Worm (Caenorhabditis elegans) whole organism, mixed stage, embryonic: Measurements from ENCODE around the gene Y57G11C.30.
A peak's percentile ranks its signal among the peaks of the same experiment; 100 is the strongest.

Experiments
- M03D4.4 ChIP-seq: sonication (generic microtip); optimal IDR thresholded peaks from 2 replicates; lab custom pipeline; 2017; ENCODE audit warnings: mild to moderate bottlenecking, missing genetic modification characterization, missing compliant biosample characterization
- bed-3 ChIP-seq: fragments of 200-800 bp; sonication (Bioruptor generic); optimal IDR thresholded peaks from 3 replicates; lab custom pipeline; 2018; ENCODE audit warnings: mild to moderate bottlenecking, missing genetic modification characterization, moderate library complexity, missing compliant biosample characterization
- blmp-1 ChIP-seq: fragments of 150-350 bp; optimal IDR thresholded peaks from 2 replicates; lab custom pipeline; 2014; ENCODE audit warnings: missing biosample characterization, missing genetic modification characterization
- ceh-39 ChIP-seq: fragments of 150-350 bp; optimal IDR thresholded peaks from 2 replicates; lab custom pipeline; 2014; ENCODE audit warnings: missing biosample characterization, missing genetic modification characterization
- ceh-43 ChIP-seq: fragments of 200-800 bp; sonication (Bioruptor generic); optimal IDR thresholded peaks from 2 replicates; lab custom pipeline; 2018; ENCODE audit warnings: mild to moderate bottlenecking, missing genetic modification characterization, moderate library complexity, missing compliant biosample characterization
- ceh-83 ChIP-seq: fragments of 200-800 bp; sonication (Bioruptor generic); optimal IDR thresholded peaks from 2 replicates; lab custom pipeline; 2018; ENCODE audit warnings: mild to moderate bottlenecking, missing genetic modification characterization, missing compliant biosample characterization
- ces-1 ChIP-seq: fragments of 150-350 bp; optimal IDR thresholded peaks from 2 replicates; lab custom pipeline; 2014; ENCODE audit warnings: missing biosample characterization, missing genetic modification reagents, missing genetic modification characterization
- cnd-1 ChIP-seq: fragments of 200-800 bp; sonication (Bioruptor generic); optimal IDR thresholded peaks from 2 replicates; lab custom pipeline; 2018; ENCODE audit warnings: mild to moderate bottlenecking, missing genetic modification characterization, missing compliant biosample characterization
- drap-1 ChIP-seq: fragments of 200-800 bp; sonication (Bioruptor generic); optimal IDR thresholded peaks from 3 replicates; lab custom pipeline; 2018; ENCODE audit warnings: mild to moderate bottlenecking, missing genetic modification characterization, missing compliant biosample characterization
- elt-1 ChIP-seq: sonication (generic microtip); optimal IDR thresholded peaks from 2 replicates; lab custom pipeline; 2017; ENCODE audit warnings: missing genetic modification characterization, mild to moderate bottlenecking, missing compliant biosample characterization, antibody characterized with exemption, moderate library complexity, borderline replicate concordance; ENCODE audit not compliant: insufficient read depth
- elt-3 ChIP-seq: fragments of 150-350 bp; optimal IDR thresholded peaks from 2 replicates; lab custom pipeline; 2014; ENCODE audit warnings: missing biosample characterization, missing genetic modification characterization
- flh-1 ChIP-seq: fragments of 200-800 bp; sonication (Bioruptor generic); optimal IDR thresholded peaks from 2 replicates; lab custom pipeline; 2018; ENCODE audit warnings: mild to moderate bottlenecking, missing genetic modification characterization, moderate library complexity, missing compliant biosample characterization
- ham-2 ChIP-seq: fragments of 200-800 bp; sonication (Bioruptor generic); optimal IDR thresholded peaks from 2 replicates; lab custom pipeline; 2018; ENCODE audit warnings: mild to moderate bottlenecking, missing genetic modification characterization, missing compliant biosample characterization
- hlh-1 ChIP-seq: fragments of 150-350 bp; optimal IDR thresholded peaks from 2 replicates; lab custom pipeline; 2014; ENCODE audit warnings: missing biosample characterization, missing genetic modification reagents, missing genetic modification characterization
- lin-13 ChIP-seq: fragments of 150-350 bp; optimal IDR thresholded peaks from 2 replicates; lab custom pipeline; 2014; ENCODE audit warnings: missing biosample characterization, missing genetic modification characterization
- lin-32 ChIP-seq: fragments of 200-800 bp; sonication (Bioruptor generic); optimal IDR thresholded peaks from 2 replicates; lab custom pipeline; 2018; ENCODE audit warnings: mild to moderate bottlenecking, missing genetic modification characterization, missing compliant biosample characterization
- lsy-2 ChIP-seq: fragments of 150-350 bp; optimal IDR thresholded peaks from 2 replicates; lab custom pipeline; 2014; ENCODE audit warnings: missing biosample characterization, missing genetic modification characterization
- mab-5 ChIP-seq: fragments of 150-350 bp; optimal IDR thresholded peaks from 2 replicates; lab custom pipeline; 2014; ENCODE audit warnings: missing biosample characterization, missing genetic modification characterization
- mep-1 ChIP-seq: fragments of 150-350 bp; optimal IDR thresholded peaks from 2 replicates; lab custom pipeline; 2017; ENCODE audit warnings: missing biosample characterization, missing genetic modification reagents, missing genetic modification characterization, inconsistent platforms
- mls-2 ChIP-seq: sonication (generic microtip); optimal IDR thresholded peaks from 2 replicates; lab custom pipeline; 2016; ENCODE audit warnings: mild to moderate bottlenecking, missing genetic modification characterization, moderate library complexity, missing compliant biosample characterization
- nhr-12 ChIP-seq: fragments of 150-350 bp; optimal IDR thresholded peaks from 2 replicates; lab custom pipeline; 2014; ENCODE audit warnings: missing biosample characterization, missing genetic modification characterization
- nhr-2 ChIP-seq: fragments of 150-350 bp; optimal IDR thresholded peaks from 2 replicates; lab custom pipeline; 2014; ENCODE audit warnings: missing biosample characterization, missing genetic modification characterization
- nhr-237 ChIP-seq: fragments of 150-350 bp; optimal IDR thresholded peaks from 2 replicates; lab custom pipeline; 2014; ENCODE audit warnings: missing biosample characterization, missing genetic modification characterization
- nhr-28 ChIP-seq: fragments of 150-350 bp; optimal IDR thresholded peaks from 2 replicates; lab custom pipeline; 2014; ENCODE audit warnings: missing biosample characterization, missing genetic modification characterization
- nhr-76 ChIP-seq: sonication (generic microtip); optimal IDR thresholded peaks from 2 replicates; lab custom pipeline; 2017; ENCODE audit warnings: missing biosample characterization, missing genetic modification characterization
- pha-4 ChIP-seq: fragments of 150-350 bp; optimal IDR thresholded peaks from 2 replicates; lab custom pipeline; 2018; ENCODE audit warnings: missing biosample characterization, missing genetic modification reagents, missing genetic modification characterization
- sem-2 ChIP-seq: fragments of 200-800 bp; sonication (Bioruptor generic); optimal IDR thresholded peaks from 2 replicates; lab custom pipeline; 2018; ENCODE audit warnings: mild to moderate bottlenecking, missing genetic modification characterization, missing compliant biosample characterization
- snpc-4 ChIP-seq: fragments of 150-350 bp; optimal IDR thresholded peaks from 2 replicates; lab custom pipeline; 2014; ENCODE audit warnings: missing biosample characterization, missing genetic modification characterization
- sptf-1 ChIP-seq: sonication (generic microtip); optimal IDR thresholded peaks from 2 replicates; lab custom pipeline; 2017; ENCODE audit warnings: mild to moderate bottlenecking, missing genetic modification characterization, moderate library complexity, missing compliant biosample characterization
- tbx-8 ChIP-seq: fragments of 200-800 bp; sonication (Bioruptor generic); optimal IDR thresholded peaks from 2 replicates; lab custom pipeline; 2018; ENCODE audit warnings: mild to moderate bottlenecking, missing genetic modification characterization, moderate library complexity, missing compliant biosample characterization
- unc-120 ChIP-seq: sonication (generic microtip); optimal IDR thresholded peaks from 2 replicates; lab custom pipeline; 2017; ENCODE audit warnings: missing genetic modification characterization, missing compliant biosample characterization; ENCODE audit not compliant: poor library complexity, severe bottlenecking
- unc-39 ChIP-seq: fragments of 150-350 bp; optimal IDR thresholded peaks from 2 replicates; lab custom pipeline; 2014; ENCODE audit warnings: missing biosample characterization, missing genetic modification characterization
- unc-62 ChIP-seq: fragments of 150-350 bp; optimal IDR thresholded peaks from 2 replicates; lab custom pipeline; 2014; ENCODE audit warnings: missing biosample characterization, missing genetic modification reagents, missing genetic modification characterization
- zip-8 ChIP-seq: fragments of 150-350 bp; optimal IDR thresholded peaks from 2 replicates; lab custom pipeline; 2014; ENCODE audit warnings: missing biosample characterization, missing genetic modification characterization
- ztf-11 ChIP-seq: fragments of 150-350 bp; optimal IDR thresholded peaks from 2 replicates; lab custom pipeline; 2014; ENCODE audit warnings: missing biosample characterization, missing genetic modification characterization

Y57G11C.30 gene

DNA sequence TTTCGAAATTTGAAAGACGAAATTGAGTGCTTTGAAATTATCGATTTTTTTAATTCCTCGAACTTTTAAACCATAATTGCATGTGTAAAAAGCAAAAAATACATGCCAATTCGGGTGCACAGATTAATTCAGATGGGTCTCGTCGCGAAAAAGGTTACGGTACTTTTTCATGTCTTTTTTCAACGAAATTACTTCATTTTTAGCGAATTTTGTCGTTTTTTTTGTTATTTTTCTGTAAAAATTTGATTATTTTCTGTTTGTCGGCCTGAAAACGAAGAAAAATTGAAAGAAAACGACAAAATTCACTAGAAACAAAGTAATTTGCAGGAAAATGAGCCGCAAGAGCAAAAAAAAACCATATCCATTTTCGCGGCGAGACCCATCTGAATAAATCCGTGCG is 16.1 kb downstream of the Y57G11C.30 start:
- TF ChIP-seq sptf-1 (tag; lab: Kevin White, UChicago): no peak
- TF ChIP-seq pha-4 (tag; lab: Kevin White, UChicago): no peak
- TF ChIP-seq ceh-43: no peak
- TF ChIP-seq zip-8 (tag; lab: Kevin White, UChicago): no peak
- TF ChIP-seq tbx-8 (GFP tag; lab: Kevin White, UChicago): no peak
- TF ChIP-seq nhr-28: no peak
- no peak for TF ChIP-seq unc-62 (GFP tag; lab: Kevin White, UChicago)
- TF ChIP-seq lsy-2: no peak
- TF ChIP-seq ztf-11 (tag; lab: Kevin White, UChicago): no peak
- TF ChIP-seq flh-1 (GFP tag; lab: Kevin White, UChicago): no peak
- TF ChIP-seq cnd-1: no peak
- no peak for TF ChIP-seq unc-120 (tag; lab: Kevin White, UChicago)
- TF ChIP-seq nhr-2: no peak
- no peak for TF ChIP-seq elt-1 (tag; lab: Kevin White, UChicago)
- TF ChIP-seq drap-1 (GFP tag; lab: Kevin White, UChicago): no peak
- no peak for TF ChIP-seq elt-3
- no peak for TF ChIP-seq mab-5 (tag; lab: Kevin White, UChicago)
- TF ChIP-seq ham-2 (GFP tag; lab: Kevin White, UChicago): no peak
- TF ChIP-seq M03D4.4: no peak
- TF ChIP-seq nhr-237: no peak

DNA sequence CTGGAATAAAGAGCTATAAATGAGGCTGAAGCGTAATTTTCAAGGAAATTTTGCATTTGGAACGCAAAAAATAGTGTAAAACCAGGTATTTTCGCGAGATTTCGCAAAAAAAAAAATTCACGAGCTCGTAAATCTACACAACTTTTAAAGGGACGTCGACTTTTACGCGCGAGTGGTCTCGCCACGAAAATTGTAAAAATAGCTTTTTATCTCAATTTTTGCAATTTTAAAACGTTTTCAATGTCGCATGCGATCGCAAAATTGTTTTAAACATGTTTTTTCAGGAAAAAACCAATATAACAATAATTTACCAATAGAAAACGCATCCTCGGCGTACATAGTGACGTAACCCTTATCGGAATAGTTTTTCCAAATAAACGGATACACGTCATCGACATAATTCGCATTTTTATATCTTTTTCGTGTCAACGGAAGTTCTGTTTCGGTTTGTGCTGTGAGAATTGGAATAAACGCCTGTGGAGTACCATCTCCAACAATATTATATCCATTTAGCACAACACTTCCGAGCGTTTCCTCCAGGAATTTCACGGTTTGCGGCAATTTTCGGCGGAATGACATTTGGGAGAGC is 18.1 kb downstream of the Y57G11C.30 start:
- TF ChIP-seq ceh-43 (no peak), M03D4.4 (no peak), ztf-11 (tag; lab: Kevin White, UChicago) (no peak), nhr-76 (tag; lab: Kevin White, UChicago) (no peak), bed-3 (no peak), unc-62 (GFP tag; lab: Kevin White, UChicago) (no peak), unc-39 (tag; lab: Kevin White, UChicago) (no peak), ceh-83 (no peak), drap-1 (GFP tag; lab: Kevin White, UChicago) (no peak), elt-1 (tag; lab: Kevin White, UChicago) (no peak)

DNA sequence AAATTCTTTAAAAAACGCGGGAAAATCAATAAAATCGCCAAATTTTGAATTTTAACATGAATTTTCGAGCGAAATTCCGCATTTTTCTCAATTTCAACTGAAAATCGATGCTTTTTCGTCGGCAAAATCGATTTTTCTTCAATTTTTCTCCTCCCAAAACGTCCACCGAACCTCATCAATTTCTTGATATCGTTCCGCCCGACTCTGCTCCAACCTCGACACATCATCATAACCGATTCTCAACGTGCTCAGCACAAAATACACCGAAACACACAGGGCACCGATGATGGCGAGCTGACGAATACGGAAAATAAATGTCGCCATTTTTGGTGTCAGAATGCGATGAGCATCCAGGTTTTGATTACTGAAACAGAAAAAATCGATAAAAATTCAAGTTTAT is 19.9 kb downstream of the Y57G11C.30 start, which contains the start of gene Y41E3.1:
TSS of gene Y41E3.1 (minus strand) at position 324 of the 400 bp plus-strand sequence.
- TF ChIP-seq elt-3: no peak
- TF ChIP-seq ztf-11 (tag; lab: Kevin White, UChicago): no peak
- TF ChIP-seq lin-13 (tag; lab: Kevin White, UChicago): no peak
- TF ChIP-seq nhr-28: no peak
- no peak for TF ChIP-seq mls-2 (tag; lab: Kevin White, UChicago)
- TF ChIP-seq lin-32: no peak
- no peak for TF ChIP-seq drap-1 (GFP tag; lab: Kevin White, UChicago)
- TF ChIP-seq sem-2 (GFP tag; lab: Kevin White, UChicago): no peak
- no peak for TF ChIP-seq ceh-43
- no peak for TF ChIP-seq nhr-76 (tag; lab: Kevin White, UChicago)
- no peak for TF ChIP-seq flh-1 (GFP tag; lab: Kevin White, UChicago)
- no peak for TF ChIP-seq lsy-2
- TF ChIP-seq sptf-1 (tag; lab: Kevin White, UChicago): no peak

DNA sequence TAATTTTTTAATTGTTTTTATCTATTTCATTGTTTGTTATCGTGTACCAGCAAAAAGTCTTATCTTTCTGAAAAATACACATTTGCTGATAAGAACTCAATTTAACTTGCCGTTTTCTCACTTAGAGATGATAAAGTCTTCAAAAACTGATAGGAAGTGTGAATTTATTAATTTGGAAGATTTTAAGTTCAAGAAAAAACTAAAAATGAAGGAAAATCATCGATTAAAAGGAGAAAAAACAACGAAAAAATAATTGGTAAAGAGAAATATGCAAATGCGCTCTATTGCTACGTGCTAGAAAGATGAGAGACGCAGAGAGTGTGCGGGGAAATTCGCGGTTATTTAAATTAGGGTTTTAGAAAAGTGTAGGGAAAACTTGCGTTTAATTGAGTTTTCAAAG is 20.7 kb downstream of the Y57G11C.30 start:
- TF ChIP-seq lsy-2 (peak; percentile 81), lin-13 (tag; lab: Kevin White, UChicago) (peak; percentile 39), nhr-28 (no peak), tbx-8 (GFP tag; lab: Kevin White, UChicago) (no peak), hlh-1 (peak; percentile 51), drap-1 (GFP tag; lab: Kevin White, UChicago) (no peak), nhr-12 (no peak), nhr-76 (tag; lab: Kevin White, UChicago) (no peak), M03D4.4 (no peak), ceh-83 (no peak), mep-1 (peak; percentile 79), lin-32 (no peak), ceh-39 (peak; percentile 71), flh-1 (GFP tag; lab: Kevin White, UChicago) (no peak), unc-39 (tag; lab: Kevin White, UChicago) (no peak), elt-3 (no peak), ztf-11 (tag; lab: Kevin White, UChicago) (no peak), nhr-2 (peak; percentile 59), elt-1 (tag; lab: Kevin White, UChicago) (no peak), snpc-4 (tag; lab: Kevin White, UChicago) (no peak), ceh-43 (peak; percentile 25), pha-4 (tag; lab: Kevin White, UChicago) (peak; percentile 56), cnd-1 (no peak), mab-5 (tag; lab: Kevin White, UChicago) (no peak), sptf-1 (tag; lab: Kevin White, UChicago) (no peak), unc-120 (tag; lab: Kevin White, UChicago) (no peak), nhr-237 (peak; percentile 92), blmp-1 (peak; percentile 13), ces-1 (GFP tag; lab: Kevin White, UChicago) (peak; percentile 78), zip-8 (tag; lab: Kevin White, UChicago) (no peak), mls-2 (tag; lab: Kevin White, UChicago) (no peak), ham-2 (GFP tag; lab: Kevin White, UChicago) (no peak), bed-3 (no peak), sem-2 (GFP tag; lab: Kevin White, UChicago) (no peak), unc-62 (GFP tag; lab: Kevin White, UChicago) (peak; percentile 21)
